Worm (Caenorhabditis elegans) whole organism, early embryonic: ENCODE measurements around the gene E02A10.3.

ENCODE experiments used
- B0310.2 ChIP-seq: sonication (generic microtip); optimal IDR thresholded peaks from 2 replicates; lab custom pipeline; 2016; ENCODE audit warnings: mild to moderate bottlenecking, missing genetic modification characterization, missing compliant biosample characterization
- F13C5.2 ChIP-seq: sonication (generic microtip); optimal IDR thresholded peaks from 2 replicates; lab custom pipeline; 2017; ENCODE audit warnings: mild to moderate bottlenecking, missing genetic modification characterization, inconsistent platforms, missing compliant biosample characterization
- aly-1 ChIP-seq: sonication (generic microtip); optimal IDR thresholded peaks from 2 replicates; lab custom pipeline; 2016; ENCODE audit warnings: missing genetic modification characterization, missing compliant biosample characterization
- ama-1 ChIP-seq: fragments of 150-350 bp; optimal IDR thresholded peaks from 2 replicates; lab custom pipeline; 2014
- ceh-13 ChIP-seq: fragments of 200-800 bp; sonication (Bioruptor generic); optimal IDR thresholded peaks from 2 replicates; lab custom pipeline; 2018; ENCODE audit warnings: mild to moderate bottlenecking, missing genetic modification characterization, missing compliant biosample characterization
- ceh-36 ChIP-seq: sonication (generic microtip); optimal IDR thresholded peaks from 2 replicates; lab custom pipeline; 2016; ENCODE audit warnings: missing genetic modification characterization, inconsistent platforms, missing compliant biosample characterization
- ets-7 ChIP-seq: sonication (generic microtip); optimal IDR thresholded peaks from 2 replicates; lab custom pipeline; 2016; ENCODE audit warnings: missing genotype, missing genetic modification characterization, missing compliant biosample characterization
- flt-1 ChIP-seq: fragments of 200-800 bp; sonication (Bioruptor generic); IDR thresholded peaks from 2 replicates; pipeline ENCODE4 v1.3.6; 2022; ENCODE audit warnings: missing genetic modification characterization, missing compliant biosample characterization
- hmbx-1 ChIP-seq: sonication (generic microtip); optimal IDR thresholded peaks from 2 replicates; lab custom pipeline; 2016; ENCODE audit warnings: mild to moderate bottlenecking, missing genetic modification characterization, missing compliant biosample characterization
- hmg-4 ChIP-seq: fragments of 200-800 bp; sonication (Bioruptor generic); optimal IDR thresholded peaks from 2 replicates; lab custom pipeline; 2018; ENCODE audit warnings: mild to moderate bottlenecking, missing genetic modification characterization, missing compliant biosample characterization
- hnd-1 ChIP-seq: sonication (generic microtip); optimal IDR thresholded peaks from 2 replicates; lab custom pipeline; 2016; ENCODE audit warnings: missing genetic modification characterization, missing compliant biosample characterization
- pes-1 ChIP-seq: fragments of 200-800 bp; sonication (Bioruptor generic); IDR thresholded peaks from 2 replicates; pipeline ENCODE4 v1.3.6; 2022; ENCODE audit warnings: missing genetic modification reagents, missing genetic modification characterization, missing compliant biosample characterization
- scrt-1 ChIP-seq: fragments of 200-800 bp; sonication (Bioruptor generic); IDR thresholded peaks from 2 replicates; pipeline ENCODE4 v1.3.6; 2022; ENCODE audit warnings: missing genetic modification characterization, missing compliant biosample characterization
- sea-1 ChIP-seq: fragments of 200-800 bp; sonication (Bioruptor generic); conservative IDR thresholded peaks from 2 replicates; pipeline ENCODE4 v1.3.6; 2022; ENCODE audit warnings: missing genetic modification characterization, missing compliant biosample characterization
- tbx-11 ChIP-seq: fragments of 200-800 bp; sonication (Bioruptor generic); IDR thresholded peaks from 2 replicates; pipeline ENCODE4 v1.3.6; 2022; ENCODE audit warnings: missing genetic modification characterization, missing compliant biosample characterization
- tbx-37 ChIP-seq: fragments of 200-800 bp; sonication (Bioruptor generic); conservative IDR thresholded peaks from 2 replicates; pipeline ENCODE4 v1.3.6; 2022; ENCODE audit warnings: missing genetic modification reagents, missing genetic modification characterization, missing compliant biosample characterization
- tra-4 ChIP-seq: sonication (generic microtip); optimal IDR thresholded peaks from 2 replicates; lab custom pipeline; 2017; ENCODE audit warnings: missing genetic modification characterization, missing compliant biosample characterization

E02A10.3 gene

ce11 chrV:12551638-12552478 lies 27.5 kb upstream of the E02A10.3 start:
- TF ChIP-seq ets-7 (no peak), tbx-37 (GFP tag; lab: Robert Waterston, UW) (no peak), B0310.2 (no peak), ceh-36 (tag; lab: Kevin White, UChicago) (no peak), tra-4 (tag; lab: Kevin White, UChicago) (no peak), aly-1 (tag; lab: Kevin White, UChicago) (no peak), flt-1 (no peak), hmbx-1 (tag; lab: Kevin White, UChicago) (no peak), tbx-11 (GFP tag; lab: Robert Waterston, UW) (no peak), ama-1 (lab: Kevin White, UChicago) (no peak), scrt-1 (GFP tag; lab: Robert Waterston, UW) (no peak), F13C5.2 (no peak), hnd-1 (tag; lab: Kevin White, UChicago) (no peak), sea-1 (GFP tag; lab: Robert Waterston, UW) (no peak), ceh-13 (no peak), pes-1 (GFP tag; lab: Robert Waterston, UW) (no peak), hmg-4 (no peak)

- TF ChIP-seq ceh-13 (no peak), ama-1 (lab: Kevin White, UChicago) (no peak), hmg-4 (no peak), scrt-1 (GFP tag; lab: Robert Waterston, UW) (no peak), aly-1 (tag; lab: Kevin White, UChicago) (no peak), F13C5.2 (no peak), tbx-11 (GFP tag; lab: Robert Waterston, UW) (no peak), ets-7 (no peak), flt-1 (no peak), B0310.2 (no peak), hnd-1 (tag; lab: Kevin White, UChicago) (no peak), pes-1 (GFP tag; lab: Robert Waterston, UW) (no peak), hmbx-1 (tag; lab: Kevin White, UChicago) (no peak), sea-1 (GFP tag; lab: Robert Waterston, UW) (no peak), tbx-37 (GFP tag; lab: Robert Waterston, UW) (no peak), ceh-36 (tag; lab: Kevin White, UChicago) (no peak), tra-4 (tag; lab: Kevin White, UChicago) (no peak)
Measured at ce11 chrV:12552671-12553212, 26.7 kb upstream of the E02A10.3 start, which contains the start of gene F45D3.4. Gene F45D3.4, minus strand, starts transcription at chrV:12553191.

- TF ChIP-seq flt-1 (no peak), ceh-36 (tag; lab: Kevin White, UChicago) (no peak), F13C5.2 (no peak), tra-4 (tag; lab: Kevin White, UChicago) (no peak), B0310.2 (no peak)
Measured at ce11 chrV:12553286-12553725, 26.1 kb upstream of the E02A10.3 start.

- no peak for TF ChIP-seq B0310.2
- TF ChIP-seq ceh-13, result no peak
- TF ChIP-seq scrt-1 (GFP tag; lab: Robert Waterston, UW), result no peak
- TF ChIP-seq hmg-4, result no peak
- TF ChIP-seq ets-7, result no peak
- no peak for TF ChIP-seq flt-1
- no peak for TF ChIP-seq aly-1 (tag; lab: Kevin White, UChicago)
- TF ChIP-seq hnd-1 (tag; lab: Kevin White, UChicago), result no peak
- no peak for TF ChIP-seq tra-4 (tag; lab: Kevin White, UChicago)
- no peak for TF ChIP-seq tbx-37 (GFP tag; lab: Robert Waterston, UW)
- TF ChIP-seq ceh-36 (tag; lab: Kevin White, UChicago), result no peak
- TF ChIP-seq F13C5.2, result no peak
- TF ChIP-seq tbx-11 (GFP tag; lab: Robert Waterston, UW), result no peak
- TF ChIP-seq hmbx-1 (tag; lab: Kevin White, UChicago), result no peak
- no peak for TF ChIP-seq ama-1 (lab: Kevin White, UChicago)
- TF ChIP-seq pes-1 (GFP tag; lab: Robert Waterston, UW), result no peak
- no peak for TF ChIP-seq sea-1 (GFP tag; lab: Robert Waterston, UW)
Measured at ce11 chrV:12554172-12555031, 25.0 kb upstream of the E02A10.3 start.

ce11 chrV:12555872-12556271 lies 23.5 kb upstream of the E02A10.3 start:
- no peak for TF ChIP-seq ceh-36 (tag; lab: Kevin White, UChicago)

- TF ChIP-seq ceh-13 (no peak), sea-1 (GFP tag; lab: Robert Waterston, UW) (no peak), F13C5.2 (no peak), aly-1 (tag; lab: Kevin White, UChicago) (no peak), hmg-4 (no peak), ets-7 (no peak), ama-1 (lab: Kevin White, UChicago) (no peak), scrt-1 (GFP tag; lab: Robert Waterston, UW) (no peak), tbx-11 (GFP tag; lab: Robert Waterston, UW) (no peak), flt-1 (no peak), tbx-37 (GFP tag; lab: Robert Waterston, UW) (no peak), hmbx-1 (tag; lab: Kevin White, UChicago) (no peak), B0310.2 (no peak), hnd-1 (tag; lab: Kevin White, UChicago) (no peak), tra-4 (tag; lab: Kevin White, UChicago) (no peak), pes-1 (GFP tag; lab: Robert Waterston, UW) (no peak)
Measured at ce11 chrV:12556904-12557303, 22.5 kb upstream of the E02A10.3 start.
